Fruit fly (Drosophila melanogaster) whole organism, embryonic: ENCODE data around the gene CG8564.

Experiments
- CG17568 ChIP-seq: fragments of 200-800 bp; sonication (Bioruptor generic); optimal IDR thresholded peaks from 2 replicates; lab custom pipeline; 2018; ENCODE audit warnings: missing biosample characterization, mild to moderate bottlenecking, missing genetic modification characterization, moderate library complexity
- CG6689 ChIP-seq: fragments of 200-800 bp; sonication (Bioruptor generic); IDR thresholded peaks from 2 replicates; pipeline ENCODE4 v1.3.6; 2022; ENCODE audit warnings: missing biosample characterization, missing genetic modification characterization
- CG6765 ChIP-seq: fragments of 200-800 bp; sonication (Bioruptor generic); optimal IDR thresholded peaks from 3 replicates; lab custom pipeline; 2017; ENCODE audit warnings: missing biosample characterization, mild to moderate bottlenecking, missing genetic modification characterization
- Mad ChIP-seq: fragments of 200-800 bp; sonication (Bioruptor generic); optimal IDR thresholded peaks from 2 replicates; lab custom pipeline; 2016; ENCODE audit warnings: missing biosample characterization, missing genetic modification characterization
- bbx ChIP-seq: fragments of 200-800 bp; sonication (Bioruptor generic); IDR thresholded peaks from 2 replicates; pipeline ENCODE4 v1.3.6; 2022; ENCODE audit warnings: missing biosample characterization, missing genetic modification characterization; ENCODE audit not compliant: partially characterized antibody
- cwo ChIP-seq: fragments of 200-800 bp; sonication (Bioruptor generic); optimal IDR thresholded peaks from 3 replicates; lab custom pipeline; 2017; ENCODE audit warnings: missing biosample characterization, missing genetic modification characterization, mild to moderate bottlenecking, moderate library complexity, missing genetic modification reagents
- pan ChIP-seq, 4 experiments: fragments of >200 bp in 3 of 4; fragments of 200-800 bp in 1 of 4; sonication (Bioruptor generic) in 1 of 4; optimal IDR thresholded peaks in 3 of 4; IDR thresholded peaks in 1 of 4; 2 replicates each; pipeline versions ENCODE4 v1.3.6 to Lab custom; 2017 to 2022; ENCODE audit warnings: missing biosample characterization in 2 of 4, missing genetic modification characterization in 2 of 4, mixed read lengths in 1 of 4
- sens ChIP-seq: fragments of 200-800 bp; sonication (Bioruptor generic); peaks from one replicate; lab custom pipeline; 2016; ENCODE audit warnings: missing biosample characterization, missing genetic modification characterization
- tup ChIP-seq: fragments of 200-800 bp; sonication (Bioruptor generic); optimal IDR thresholded peaks from 2 replicates; lab custom pipeline; 2016; ENCODE audit warnings: missing biosample characterization, mild to moderate bottlenecking, missing genetic modification characterization, moderate library complexity

dm6 chr3L:7344965-7345427 is 42.7 kb downstream of the CG8564 start, which contains the start of gene Cln7:
- no peak for TF ChIP-seq CG17568 (GFP tag; lab: Kevin White, UChicago)
- TF ChIP-seq sens (GFP tag; lab: Kevin White, UChicago) = peak; percentile 90
- no peak for TF ChIP-seq Mad (GFP tag; lab: Kevin White, UChicago)
- peak; percentile 62 for TF ChIP-seq bbx (GFP tag; lab: Robert Waterston, UW)
- TF ChIP-seq pan (optimal IDR thresholded peaks at IDR 0.05; lab: Kevin White, UChicago) = no peak
- peak in 1 of 2 experiments; percentile 17 for TF ChIP-seq pan (GFP tag; optimal IDR thresholded peaks at IDR 0.05 in 1 of 2, IDR thresholded peaks at IDR 0.05 in 1 of 2)
- TF ChIP-seq tup (GFP tag; lab: Kevin White, UChicago) = no peak
- no peak for TF ChIP-seq cwo (GFP tag; lab: Kevin White, UChicago)
- TF ChIP-seq CG6689 (GFP tag; lab: Robert Waterston, UW) = no peak
- TF ChIP-seq CG6765 (GFP tag; lab: Kevin White, UChicago) = peak; percentile 31
